Fruit fly (Drosophila melanogaster) whole organism, embryonic: Measurements from ENCODE around the gene alpha-Man-Ia.
A peak's percentile ranks its signal among the peaks of the same experiment; 100 is the strongest.

ENCODE experiments used
- Awh ChIP-seq: fragments of 200-800 bp; sonication (Bioruptor generic); IDR thresholded peaks from 2 replicates; pipeline ENCODE4, ENCODE4 v1.3.6; 2022; ENCODE audit warnings: missing biosample characterization, missing genetic modification characterization
- CG10274 ChIP-seq: fragments of 200-800 bp; sonication (Bioruptor generic); optimal IDR thresholded peaks from 3 replicates; lab custom pipeline; 2017; ENCODE audit warnings: missing biosample characterization, mild to moderate bottlenecking, missing genetic modification characterization
- CG10462 ChIP-seq: fragments of 200-800 bp; sonication (Bioruptor generic); optimal IDR thresholded peaks from 2 replicates; lab custom pipeline; 2016; ENCODE audit warnings: missing biosample characterization, missing genetic modification characterization
- CG11398 ChIP-seq: fragments of 200-800 bp; sonication (Bioruptor generic); optimal IDR thresholded peaks from 2 replicates; lab custom pipeline; 2016; ENCODE audit warnings: missing biosample characterization, missing genetic modification characterization
- CG12155 ChIP-seq: fragments of 200-800 bp; sonication (Bioruptor generic); optimal IDR thresholded peaks from 3 replicates; lab custom pipeline; 2016; ENCODE audit warnings: missing biosample characterization, missing genetic modification characterization
- CG12219 ChIP-seq: fragments of 200-800 bp; sonication (Bioruptor generic); optimal IDR thresholded peaks from 3 replicates; lab custom pipeline; 2018; ENCODE audit warnings: missing biosample characterization, mild to moderate bottlenecking, missing genetic modification characterization
- CG12236 ChIP-seq: fragments of 200-800 bp; sonication (Bioruptor generic); optimal IDR thresholded peaks from 2 replicates; lab custom pipeline; 2016; ENCODE audit warnings: missing biosample characterization, missing genetic modification characterization
- CG12299 ChIP-seq: fragments of 200-800 bp; sonication (Bioruptor generic); optimal IDR thresholded peaks from 2 replicates; lab custom pipeline; 2018; ENCODE audit warnings: missing biosample characterization, mild to moderate bottlenecking, missing genetic modification characterization
- CG12659 ChIP-seq: fragments of 200-800 bp; sonication (Bioruptor generic); optimal IDR thresholded peaks from 3 replicates; lab custom pipeline; 2017; ENCODE audit warnings: mild to moderate bottlenecking, missing biosample characterization, missing genetic modification reagents, missing genetic modification characterization
- CG13424 ChIP-seq: fragments of 200-800 bp; sonication (Bioruptor generic); optimal IDR thresholded peaks from 2 replicates; lab custom pipeline; 2019; ENCODE audit warnings: missing biosample characterization, mild to moderate bottlenecking, missing genetic modification characterization, moderate library complexity
- CG15011 ChIP-seq: fragments of 200-800 bp; sonication (Bioruptor generic); optimal IDR thresholded peaks from 3 replicates; lab custom pipeline; 2018; ENCODE audit warnings: missing biosample characterization, mild to moderate bottlenecking, missing genetic modification characterization
- CG15073 ChIP-seq: fragments of 200-800 bp; sonication (Bioruptor generic); optimal IDR thresholded peaks from 2 replicates; lab custom pipeline; 2016; ENCODE audit warnings: missing biosample characterization, missing genetic modification characterization
- CG1647 ChIP-seq: fragments of 200-800 bp; sonication (Bioruptor generic); optimal IDR thresholded peaks from 3 replicates; lab custom pipeline; 2016; ENCODE audit warnings: missing biosample characterization, missing genetic modification characterization
- CG17186 ChIP-seq: fragments of 200-800 bp; sonication (Bioruptor generic); optimal IDR thresholded peaks from 3 replicates; lab custom pipeline; 2017; ENCODE audit warnings: missing biosample characterization, missing genetic modification reagents, missing genetic modification characterization
- CG17361 ChIP-seq: fragments of 200-800 bp; sonication (Bioruptor generic); IDR thresholded peaks from 3 replicates; pipeline ENCODE4 v1.3.6; 2022; ENCODE audit warnings: missing biosample characterization, missing genetic modification characterization
- CG17568 ChIP-seq: fragments of 200-800 bp; sonication (Bioruptor generic); optimal IDR thresholded peaks from 2 replicates; lab custom pipeline; 2018; ENCODE audit warnings: missing biosample characterization, mild to moderate bottlenecking, missing genetic modification characterization, moderate library complexity
- CG3065 ChIP-seq: fragments of 200-800 bp; sonication (Bioruptor generic); optimal IDR thresholded peaks from 2 replicates; lab custom pipeline; 2016; ENCODE audit warnings: missing biosample characterization, missing genetic modification characterization
- CG32767 ChIP-seq: fragments of 200-800 bp; sonication (Bioruptor generic); IDR thresholded peaks from 2 replicates; pipeline ENCODE4 v1.3.6; 2022; ENCODE audit warnings: missing biosample characterization, missing genetic modification characterization
- CG32772 ChIP-seq: fragments of 200-800 bp; sonication (Bioruptor generic); IDR thresholded peaks from 2 replicates; pipeline ENCODE4 v1.3.6; 2022; ENCODE audit warnings: missing biosample characterization, missing genetic modification characterization
- CG34224 ChIP-seq: fragments of 200-800 bp; sonication (Bioruptor generic); IDR thresholded peaks from 3 replicates; pipeline ENCODE4 v1.3.6; 2022; ENCODE audit warnings: missing biosample characterization, missing genetic modification characterization; ENCODE audit not compliant: partially characterized antibody
- CG3838 ChIP-seq: fragments of 200-800 bp; sonication (Bioruptor generic); optimal IDR thresholded peaks from 3 replicates; lab custom pipeline; 2016; ENCODE audit warnings: missing biosample characterization, missing genetic modification characterization
- CG4424 ChIP-seq: fragments of 200-800 bp; sonication (Bioruptor generic); optimal IDR thresholded peaks from 3 replicates; lab custom pipeline; 2016; ENCODE audit warnings: missing biosample characterization, missing genetic modification characterization
- CG5245 ChIP-seq: fragments of 200-800 bp; sonication (Bioruptor generic); optimal IDR thresholded peaks from 3 replicates; lab custom pipeline; 2016; ENCODE audit warnings: missing biosample characterization, missing genetic modification characterization
- CG6765 ChIP-seq: fragments of 200-800 bp; sonication (Bioruptor generic); optimal IDR thresholded peaks from 3 replicates; lab custom pipeline; 2017; ENCODE audit warnings: missing biosample characterization, mild to moderate bottlenecking, missing genetic modification characterization
- CG9727 ChIP-seq: fragments of 200-800 bp; sonication (Bioruptor generic); optimal IDR thresholded peaks from 3 replicates; lab custom pipeline; 2017; ENCODE audit warnings: missing biosample characterization, mild to moderate bottlenecking, missing genetic modification characterization
- D19B ChIP-seq: fragments of 200-800 bp; sonication (Bioruptor generic); optimal IDR thresholded peaks from 2 replicates; lab custom pipeline; 2017; ENCODE audit warnings: missing biosample characterization, mild to moderate bottlenecking, missing genetic modification characterization
- Drgx ChIP-seq: fragments of 200-800 bp; sonication (Bioruptor generic); IDR thresholded peaks from 2 replicates; pipeline ENCODE4 v1.3.6; 2022; ENCODE audit warnings: missing biosample characterization, missing genetic modification characterization
- Eip74EF ChIP-seq, 2 experiments: fragments of 200-800 bp in 1 of 2; fragments of >200 bp in 1 of 2; sonication (Bioruptor generic) in 1 of 2; optimal IDR thresholded peaks; 2 replicates each; lab custom pipeline; 2017 to 2019; ENCODE audit warnings: missing biosample characterization in 2 of 2, missing genetic modification characterization in 2 of 2, mild to moderate bottlenecking in 1 of 2, moderate library complexity in 1 of 2
- Gsc ChIP-seq: fragments of 200-800 bp; sonication (Bioruptor generic); IDR thresholded peaks from 2 replicates; pipeline ENCODE4 v1.3.6; 2022; ENCODE audit warnings: missing biosample characterization, missing genetic modification characterization
- H15 ChIP-seq: fragments of 200-800 bp; sonication (Bioruptor generic); IDR thresholded peaks from 3 replicates; pipeline ENCODE4 v1.3.6; 2022; ENCODE audit warnings: missing biosample characterization, missing genetic modification characterization
- HLH3B ChIP-seq: fragments of 200-800 bp; sonication (Bioruptor generic); IDR thresholded peaks from 2 replicates; pipeline ENCODE4 v1.3.6; 2022; ENCODE audit warnings: missing biosample characterization, missing genetic modification characterization
- Jarid2 ChIP-seq: fragments of 200-800 bp; sonication (Bioruptor generic); optimal IDR thresholded peaks from 3 replicates; lab custom pipeline; 2017; ENCODE audit warnings: mild to moderate bottlenecking, missing biosample characterization, missing genetic modification reagents, missing genetic modification characterization
- MTF-1 ChIP-seq: fragments of 200-800 bp; sonication (Bioruptor generic); optimal IDR thresholded peaks from 2 replicates; lab custom pipeline; 2018; ENCODE audit warnings: missing biosample characterization, mild to moderate bottlenecking, missing genetic modification characterization, borderline replicate concordance
- Meics ChIP-seq: fragments of 200-800 bp; sonication (Bioruptor generic); optimal IDR thresholded peaks from 2 replicates; lab custom pipeline; 2017; ENCODE audit warnings: missing biosample characterization, mild to moderate bottlenecking, missing genetic modification characterization
- Optix ChIP-seq: fragments of 200-800 bp; sonication (Bioruptor generic); IDR thresholded peaks from 3 replicates; pipeline ENCODE4 v1.3.6; 2022; ENCODE audit warnings: missing biosample characterization, missing genetic modification characterization
- Taf1 ChIP-seq: fragments of 200-800 bp; sonication (Bioruptor generic); IDR thresholded peaks from 2 replicates; pipeline ENCODE4 v1.3.6; 2022; ENCODE audit warnings: missing biosample characterization, missing genetic modification characterization
- ab ChIP-seq: fragments of 200-800 bp; sonication (Bioruptor generic); optimal IDR thresholded peaks from 2 replicates; lab custom pipeline; 2016; ENCODE audit warnings: missing biosample characterization, missing genetic modification characterization
- ac ChIP-seq: fragments of 200-800 bp; sonication (Bioruptor generic); optimal IDR thresholded peaks from 3 replicates; lab custom pipeline; 2017; ENCODE audit warnings: missing biosample characterization, mild to moderate bottlenecking, missing genetic modification characterization
- br ChIP-seq: fragments of >200 bp; optimal IDR thresholded peaks from 2 replicates; lab custom pipeline; 2017
- danr ChIP-seq: fragments of 200-800 bp; sonication (Bioruptor generic); IDR thresholded peaks from 2 replicates; pipeline ENCODE4 v1.3.6; 2022; ENCODE audit warnings: missing biosample characterization, missing genetic modification characterization
- dimm ChIP-seq: fragments of 200-800 bp; sonication (Bioruptor generic); IDR thresholded peaks from 2 replicates; pipeline ENCODE4 v1.3.6; 2022; ENCODE audit warnings: missing biosample characterization, missing genetic modification characterization
- esg ChIP-seq: fragments of 200-800 bp; sonication (Bioruptor generic); conservative IDR thresholded peaks from 2 replicates; pipeline ENCODE4 v1.3.6; 2022; ENCODE audit warnings: missing biosample characterization, missing genetic modification characterization
- jumu ChIP-seq: fragments of 200-800 bp; sonication (Bioruptor generic); optimal IDR thresholded peaks from 3 replicates; lab custom pipeline; 2016; ENCODE audit warnings: missing biosample characterization, missing genetic modification characterization
- lmd ChIP-seq: fragments of 200-800 bp; sonication (Bioruptor generic); IDR thresholded peaks from 2 replicates; pipeline ENCODE4 v1.3.6; 2022; ENCODE audit warnings: missing biosample characterization, missing genetic modification characterization
- repo ChIP-seq: fragments of 200-800 bp; sonication (Bioruptor generic); optimal IDR thresholded peaks from 2 replicates; lab custom pipeline; 2016; ENCODE audit warnings: missing biosample characterization, missing genetic modification characterization
- ro ChIP-seq: fragments of 200-800 bp; sonication (Bioruptor generic); IDR thresholded peaks from 2 replicates; pipeline ENCODE4 v1.3.6; 2022; ENCODE audit warnings: missing biosample characterization, missing genetic modification characterization
- shn ChIP-seq: fragments of 200-800 bp; sonication (Bioruptor generic); optimal IDR thresholded peaks from 3 replicates; lab custom pipeline; 2016; ENCODE audit warnings: missing biosample characterization, missing genetic modification characterization
- sqz ChIP-seq: fragments of 200-800 bp; sonication (Bioruptor generic); optimal IDR thresholded peaks from 3 replicates; lab custom pipeline; 2018; ENCODE audit warnings: missing biosample characterization, mild to moderate bottlenecking, missing genetic modification characterization
- toy ChIP-seq: fragments of 200-800 bp; sonication (Bioruptor generic); IDR thresholded peaks from 2 replicates; pipeline ENCODE4 v1.3.6; 2022; ENCODE audit warnings: missing biosample characterization, missing genetic modification characterization
- unc-4 ChIP-seq: fragments of 200-800 bp; sonication (Bioruptor generic); IDR thresholded peaks from 2 replicates; pipeline ENCODE4 v1.3.6; 2022; ENCODE audit warnings: missing biosample characterization, missing genetic modification characterization; ENCODE audit not compliant: partially characterized antibody
- vvl ChIP-seq: fragments of 200-800 bp; sonication (Bioruptor generic); IDR thresholded peaks from 2 replicates; pipeline ENCODE4 v1.3.6; 2022; ENCODE audit warnings: missing biosample characterization, missing genetic modification characterization

alpha-Man-Ia gene

DNA sequence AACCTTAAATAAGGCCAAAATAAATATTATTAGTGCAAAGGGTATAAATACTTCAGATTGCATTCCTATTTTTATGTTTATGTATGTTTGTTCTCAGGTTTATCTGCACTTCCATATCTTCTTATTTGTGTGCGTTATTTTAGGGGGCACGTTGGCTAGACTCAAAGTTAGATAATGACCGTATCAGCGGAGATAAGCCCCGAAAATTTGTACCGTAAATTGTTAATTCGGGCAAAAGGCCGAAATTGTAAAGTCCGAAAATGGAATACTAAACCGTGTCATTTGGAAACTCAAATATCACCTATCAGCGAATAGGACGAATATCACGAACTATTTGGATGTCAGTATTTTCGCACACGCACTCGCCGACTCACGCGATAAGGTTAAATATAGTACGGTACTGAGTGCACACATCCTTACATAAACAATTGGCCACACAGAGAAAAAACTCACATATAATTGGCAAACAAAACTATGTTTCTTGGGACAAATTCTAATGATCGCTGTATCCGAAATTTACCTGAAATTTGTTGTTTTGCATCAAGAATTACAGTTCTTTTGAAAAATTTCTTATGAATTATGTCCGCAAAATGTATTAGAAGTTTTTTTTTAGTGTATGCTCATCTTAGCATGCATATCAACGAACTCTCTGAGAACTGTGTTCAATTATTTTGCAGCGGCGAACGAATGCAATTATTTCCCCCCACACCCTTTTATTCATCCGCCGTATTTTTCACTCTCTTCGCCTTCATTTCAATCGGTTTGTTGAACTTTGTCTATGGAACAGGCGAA, 62.4 kb downstream of the alpha-Man-Ia start, which contains the start of gene Hk (continued):
- TF ChIP-seq ab (GFP tag; lab: Kevin White, UChicago) (no peak), CG10462 (GFP tag; lab: Kevin White, UChicago) (no peak), HLH3B (GFP tag; lab: Robert Waterston, UW) (no peak), ac (GFP tag; lab: Kevin White, UChicago) (no peak), dimm (GFP tag; lab: Robert Waterston, UW) (no peak), toy (no peak), CG17568 (no peak), CG12219 (no peak), CG34224 (GFP tag; lab: Robert Waterston, UW) (no peak), CG3065 (GFP tag; lab: Kevin White, UChicago) (no peak), CG12155 (GFP tag; lab: Kevin White, UChicago) (peak; percentile 54), CG13424 (tag; lab: Kevin White, UChicago) (no peak), CG17361 (GFP tag; lab: Robert Waterston, UW) (0 out of 3 replicates have a peak, but pooled peaks have one; percentile 8), sqz (GFP tag; lab: Kevin White, UChicago) (no peak), Eip74EF (GFP tag; optimal IDR thresholded peaks at IDR 0.05; lab: Kevin White, UChicago) (no peak), lmd (GFP tag; lab: Robert Waterston, UW) (no peak; the same call in 1 of the 2 replicates), Optix (no peak), Gsc (GFP tag; lab: Robert Waterston, UW) (no peak), Meics (GFP tag; lab: Kevin White, UChicago) (peak; percentile 58), CG32767 (GFP tag; lab: Robert Waterston, UW) (no peak), br (lab: Kevin White, UChicago) (no peak), vvl (no peak), CG15073 (GFP tag; lab: Kevin White, UChicago) (no peak), danr (GFP tag; lab: Robert Waterston, UW) (no peak), CG4424 (GFP tag; lab: Kevin White, UChicago) (no peak), CG1647 (GFP tag; lab: Kevin White, UChicago) (no peak), esg (GFP tag; lab: Robert Waterston, UW) (0 out of 2 replicates have a peak, but pooled peaks have one; percentile 16), Awh (no peak), CG12659 (GFP tag; lab: Kevin White, UChicago) (peak; percentile 39), shn (GFP tag; lab: Kevin White, UChicago) (no peak), CG32772 (GFP tag; lab: Robert Waterston, UW) (no peak), Drgx (GFP tag; lab: Robert Waterston, UW) (peak; percentile 94), CG17186 (GFP tag; lab: Kevin White, UChicago) (no peak), ro (GFP tag; lab: Robert Waterston, UW) (no peak), D19B (GFP tag; lab: Kevin White, UChicago) (peak; percentile 15), H15 (no peak), CG9727 (GFP tag; lab: Kevin White, UChicago) (peak; percentile 61), CG15011 (GFP tag; lab: Kevin White, UChicago) (peak; percentile 24), Taf1 (GFP tag; lab: Robert Waterston, UW) (no peak), CG3838 (no peak), CG10274 (no peak), Jarid2 (GFP tag; lab: Kevin White, UChicago) (no peak), CG12236 (no peak), CG12299 (peak; percentile 3), repo (GFP tag; lab: Kevin White, UChicago) (no peak), MTF-1 (GFP tag; lab: Kevin White, UChicago) (no peak), CG6765 (GFP tag; lab: Kevin White, UChicago) (no peak), CG11398 (GFP tag; lab: Kevin White, UChicago) (no peak), unc-4 (GFP tag; lab: Robert Waterston, UW) (no peak), jumu (GFP tag; lab: Kevin White, UChicago) (no peak), CG5245 (no peak)
